Worm (Caenorhabditis elegans) whole organism, L4 larva: ENCODE results near the gene Y51B9A.9.

ENCODE experiments used
- F10B5.3 ChIP-seq: sonication (generic microtip); optimal IDR thresholded peaks from 2 replicates; lab custom pipeline; 2016; ENCODE audit warnings: mild to moderate bottlenecking, missing genetic modification characterization, missing compliant biosample characterization
- F26F4.8 ChIP-seq: fragments of 200-800 bp; sonication (Bioruptor generic); conservative IDR thresholded peaks from 2 replicates; pipeline ENCODE4 v1.3.6; 2022; ENCODE audit warnings: missing genetic modification characterization, missing compliant biosample characterization
- F49E8.2 ChIP-seq: sonication (generic microtip); optimal IDR thresholded peaks from 2 replicates; lab custom pipeline; 2016; ENCODE audit warnings: missing compliant biosample characterization, mild to moderate bottlenecking, missing genetic modification characterization, borderline replicate concordance
- T20F7.1 ChIP-seq: fragments of 200-800 bp; sonication (Bioruptor generic); optimal IDR thresholded peaks from 2 replicates; lab custom pipeline; 2018; ENCODE audit warnings: mild to moderate bottlenecking, missing genetic modification characterization, missing compliant biosample characterization
- T26A8.4 ChIP-seq: fragments of 200-800 bp; sonication (Bioruptor generic); IDR thresholded peaks from 2 replicates; pipeline ENCODE4 v1.3.6; 2022; ENCODE audit warnings: missing genetic modification characterization, missing compliant biosample characterization
- Y105C5A.15 ChIP-seq: fragments of 200-800 bp; sonication (Bioruptor generic); IDR thresholded peaks from 2 replicates; pipeline ENCODE4 v1.3.6; 2022; ENCODE audit warnings: missing genetic modification characterization, missing compliant biosample characterization
- Y5F2A.4 ChIP-seq: fragments of 200-800 bp; sonication (Bioruptor generic); optimal IDR thresholded peaks from 2 replicates; lab custom pipeline; 2018; ENCODE audit warnings: mild to moderate bottlenecking, missing genetic modification characterization, missing compliant biosample characterization
- ZK546.5 ChIP-seq, 2 experiments: sonication (generic microtip); optimal IDR thresholded peaks; 2 replicates each; lab custom pipeline; 2017; ENCODE audit warnings: missing biosample characterization in 2 of 2, missing genetic modification characterization in 2 of 2
- aly-2 ChIP-seq: sonication (generic microtip); optimal IDR thresholded peaks from 2 replicates; lab custom pipeline; 2018; ENCODE audit warnings: missing biosample characterization, missing genetic modification characterization
- arid-1 ChIP-seq: fragments of 200-800 bp; sonication (Bioruptor generic); conservative IDR thresholded peaks from 2 replicates; pipeline ENCODE4 v1.3.6; 2022; ENCODE audit warnings: missing genetic modification reagents, missing genetic modification characterization, missing compliant biosample characterization
- ceh-20 ChIP-seq: fragments of 200-800 bp; sonication (Bioruptor generic); IDR thresholded peaks from 2 replicates; pipeline ENCODE4 v1.3.6; 2022; ENCODE audit warnings: missing genetic modification reagents, missing genetic modification characterization, missing compliant biosample characterization
- ceh-82 ChIP-seq: sonication (generic microtip); optimal IDR thresholded peaks from 2 replicates; lab custom pipeline; 2017; ENCODE audit warnings: missing biosample characterization, missing genetic modification characterization
- ces-1 ChIP-seq: fragments of 150-350 bp; sonication (generic microtip); optimal IDR thresholded peaks from 4 replicates; lab custom pipeline; 2014; ENCODE audit warnings: missing biosample characterization, missing genetic modification reagents, missing genetic modification characterization
- cey-2 ChIP-seq: sonication (generic microtip); optimal IDR thresholded peaks from 3 replicates; lab custom pipeline; 2017; ENCODE audit warnings: missing genetic modification characterization, mild to moderate bottlenecking, missing compliant biosample characterization, antibody characterized with exemption, borderline replicate concordance; ENCODE audit not compliant: insufficient read depth
- daf-16 ChIP-seq, 3 experiments: sonication (generic microtip); optimal IDR thresholded peaks; 2 replicates each; lab custom pipeline; 2016 to 2017; ENCODE audit warnings: missing genetic modification characterization in 3 of 3, missing genetic modification reagents in 3 of 3, mild to moderate bottlenecking in 2 of 3, missing compliant biosample characterization in 2 of 3, missing biosample characterization in 1 of 3, moderate library complexity in 1 of 3
- dmd-6 ChIP-seq: fragments of 200-800 bp; sonication (Bioruptor generic); IDR thresholded peaks from 2 replicates; pipeline ENCODE4 v1.3.6; 2022; ENCODE audit warnings: missing genetic modification reagents, missing genetic modification characterization, missing compliant biosample characterization
- egl-43 ChIP-seq: fragments of 200-800 bp; sonication (Bioruptor generic); IDR thresholded peaks from 2 replicates; pipeline ENCODE4 v1.3.6; 2022; ENCODE audit warnings: missing genetic modification reagents, missing genetic modification characterization, missing compliant biosample characterization
- fkh-10 ChIP-seq: fragments of 150-350 bp; optimal IDR thresholded peaks from 2 replicates; lab custom pipeline; 2014; ENCODE audit warnings: missing biosample characterization, missing genetic modification reagents, missing genetic modification characterization
- hlh-30 ChIP-seq: sonication (generic microtip); optimal IDR thresholded peaks from 2 replicates; lab custom pipeline; 2017; ENCODE audit warnings: antibody characterized with exemption, mild to moderate bottlenecking, missing genetic modification characterization, missing compliant biosample characterization; ENCODE audit not compliant: insufficient read depth
- hmg-1.1 ChIP-seq: fragments of 200-800 bp; sonication (Bioruptor generic); IDR thresholded peaks from 2 replicates; pipeline ENCODE4 v1.3.6; 2022; ENCODE audit warnings: missing genetic modification reagents, missing genetic modification characterization, missing compliant biosample characterization
- lin-1 ChIP-seq: fragments of 200-800 bp; sonication (Bioruptor generic); IDR thresholded peaks from 2 replicates; pipeline ENCODE4 v1.3.6; 2022; ENCODE audit warnings: missing genetic modification reagents, missing genetic modification characterization, missing compliant biosample characterization
- mdt-29 ChIP-seq: fragments of 200-800 bp; sonication (Bioruptor generic); IDR thresholded peaks from 2 replicates; pipeline ENCODE4 v1.3.6; 2022; ENCODE audit warnings: missing genetic modification reagents, missing genetic modification characterization, missing compliant biosample characterization
- mep-1 ChIP-seq: fragments of 150-350 bp; sonication (generic microtip); optimal IDR thresholded peaks from 3 replicates; lab custom pipeline; 2014; ENCODE audit warnings: missing biosample characterization, missing genetic modification characterization
- nhr-11 ChIP-seq: fragments of 150-350 bp; optimal IDR thresholded peaks from 2 replicates; lab custom pipeline; 2014; ENCODE audit warnings: missing biosample characterization, missing genetic modification characterization
- nhr-237 ChIP-seq: sonication (generic microtip); optimal IDR thresholded peaks from 2 replicates; lab custom pipeline; 2017; ENCODE audit warnings: missing biosample characterization, missing genetic modification characterization
- nhr-28 ChIP-seq: fragments of 150-350 bp; optimal IDR thresholded peaks from 2 replicates; lab custom pipeline; 2014; ENCODE audit warnings: missing biosample characterization, missing genetic modification characterization
- nhr-41 ChIP-seq: fragments of 200-800 bp; sonication (Bioruptor generic); IDR thresholded peaks from 2 replicates; pipeline ENCODE4 v1.3.6; 2022; ENCODE audit warnings: missing genetic modification reagents, missing genetic modification characterization, missing compliant biosample characterization
- nhr-42 ChIP-seq: fragments of 200-800 bp; sonication (Bioruptor generic); IDR thresholded peaks from 2 replicates; pipeline ENCODE4 v1.3.6; 2022; ENCODE audit warnings: missing genetic modification characterization, missing compliant biosample characterization
- nhr-6 ChIP-seq: fragments of 150-350 bp; optimal IDR thresholded peaks from 2 replicates; lab custom pipeline; 2014; ENCODE audit warnings: missing biosample characterization, missing genetic modification characterization
- pha-4 ChIP-seq, 2 experiments: fragments of 150-350 bp in 1 of 2; fragments of 200-800 bp in 1 of 2; sonication (Bioruptor generic) in 1 of 2; IDR thresholded peaks in 1 of 2; optimal IDR thresholded peaks in 1 of 2; 2 replicates each; pipeline versions ENCODE4 v1.3.6 to Lab custom; 2014 to 2022; ENCODE audit warnings: missing genetic modification characterization in 2 of 2, missing genetic modification reagents in 2 of 2, missing biosample characterization in 1 of 2, missing compliant biosample characterization in 1 of 2
- pqm-1 ChIP-seq: sonication (generic microtip); optimal IDR thresholded peaks from 2 replicates; lab custom pipeline; 2017; ENCODE audit warnings: missing biosample characterization, missing genetic modification characterization
- skn-1 ChIP-seq: fragments of 150-350 bp; optimal IDR thresholded peaks from 2 replicates; lab custom pipeline; 2014; ENCODE audit warnings: missing biosample characterization, missing genetic modification characterization
- snpc-4 ChIP-seq: fragments of 150-350 bp; optimal IDR thresholded peaks from 2 replicates; lab custom pipeline; 2014; ENCODE audit warnings: missing biosample characterization, missing genetic modification characterization
- spr-3 ChIP-seq: fragments of 200-800 bp; sonication (Bioruptor generic); optimal IDR thresholded peaks from 2 replicates; lab custom pipeline; 2018; ENCODE audit warnings: mild to moderate bottlenecking, missing genetic modification characterization, missing compliant biosample characterization
- unc-39 ChIP-seq: sonication (generic microtip); optimal IDR thresholded peaks from 2 replicates; lab custom pipeline; 2017; ENCODE audit warnings: missing biosample characterization, missing genetic modification characterization
- unc-62 ChIP-seq, 3 experiments: fragments of 150-350 bp in 1 of 3; sonication (generic microtip); optimal IDR thresholded peaks in 2 of 3; peaks in 1 of 3; 1 replicate in 1 of 3; 2 replicates in 2 of 3; lab custom pipeline; 2014 to 2017; ENCODE audit warnings: missing biosample characterization in 3 of 3, missing genetic modification characterization in 3 of 3, missing genetic modification reagents in 3 of 3, missing genotype in 1 of 3
- vab-7 ChIP-seq: fragments of 200-800 bp; sonication (Bioruptor generic); IDR thresholded peaks from 2 replicates; pipeline ENCODE4 v1.3.6; 2022; ENCODE audit warnings: missing genetic modification reagents, missing genetic modification characterization, missing compliant biosample characterization
- zfp-2 ChIP-seq: sonication (generic microtip); optimal IDR thresholded peaks from 2 replicates; lab custom pipeline; 2016; ENCODE audit warnings: mild to moderate bottlenecking, missing genetic modification characterization, missing compliant biosample characterization
- zip-2 ChIP-seq: fragments of 150-350 bp; optimal IDR thresholded peaks from 2 replicates; lab custom pipeline; 2014; ENCODE audit warnings: missing biosample characterization, missing genetic modification characterization
- ztf-11 ChIP-seq: fragments of 150-350 bp; optimal IDR thresholded peaks from 2 replicates; lab custom pipeline; 2014; ENCODE audit warnings: missing biosample characterization, missing genetic modification characterization

Y51B9A.9 gene

DNA sequence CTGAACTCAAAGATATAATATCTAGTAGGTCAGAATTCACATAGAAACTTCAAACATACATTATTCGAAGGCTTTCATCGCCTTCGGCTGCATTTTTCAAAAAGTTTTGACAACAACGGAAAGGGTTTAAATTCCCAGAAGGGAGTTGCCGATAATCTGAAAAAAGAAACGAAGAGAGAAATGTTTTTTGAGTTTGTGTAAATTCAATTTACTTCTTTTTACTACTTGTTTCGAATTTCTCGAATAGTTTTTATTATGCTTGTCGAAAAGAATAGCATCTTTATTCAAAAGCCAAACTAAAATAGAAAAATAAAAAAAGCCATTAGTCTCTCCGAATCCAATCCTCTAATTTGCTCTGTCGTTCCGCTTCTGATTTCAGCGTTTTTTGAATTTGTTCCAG, 33.7 kb upstream of the Y51B9A.9 start:
- no peak for TF ChIP-seq unc-39 (tag; lab: Kevin White, UChicago)
- TF ChIP-seq fkh-10: peak; percentile 42
- no peak for TF ChIP-seq nhr-11 (tag; lab: Kevin White, UChicago)
- peak; percentile 37 for TF ChIP-seq ces-1 (GFP tag; lab: Kevin White, UChicago)
- TF ChIP-seq spr-3 (GFP tag; lab: Kevin White, UChicago): no peak
- no peak for TF ChIP-seq vab-7 (GFP tag; lab: Robert Waterston, UW)

ce11 chrII:9427644-9428043, 30.2 kb upstream of the Y51B9A.9 start, which contains the start of gene M176.5:
Gene M176.5 (minus strand): TSS chrII:9427744.
- no peak for TF ChIP-seq pha-4 (GFP tag; IDR thresholded peaks at IDR 0.05; lab: Robert Waterston, UW)
- TF ChIP-seq pha-4 (tag; optimal IDR thresholded peaks at IDR 0.05; lab: Kevin White, UChicago): peak; percentile 42
- TF ChIP-seq snpc-4: no peak
- TF ChIP-seq unc-62 (GFP tag; optimal IDR thresholded peaks at IDR 0.05 in 1 of 2; lab: Kevin White, UChicago): peak in 1 of 2 experiments; percentile 44
- no peak for TF ChIP-seq unc-62 (tag; optimal IDR thresholded peaks at IDR 0.05; lab: Kevin White, UChicago)
- TF ChIP-seq zfp-2 (tag; lab: Kevin White, UChicago): no peak
- no peak for TF ChIP-seq hlh-30 (tag; lab: Kevin White, UChicago)

- TF ChIP-seq hmg-1.1 (GFP tag; lab: Robert Waterston, UW) (no peak), lin-1 (GFP tag; lab: Robert Waterston, UW) (no peak), ceh-20 (GFP tag; lab: Robert Waterston, UW) (no peak), spr-3 (GFP tag; lab: Kevin White, UChicago) (no peak)
Measured at ce11 chrII:9426076-9426475, 28.7 kb upstream of the Y51B9A.9 start, which contains the start of gene M176.10. Gene M176.10 (minus strand): TSS chrII:9426176.

DNA sequence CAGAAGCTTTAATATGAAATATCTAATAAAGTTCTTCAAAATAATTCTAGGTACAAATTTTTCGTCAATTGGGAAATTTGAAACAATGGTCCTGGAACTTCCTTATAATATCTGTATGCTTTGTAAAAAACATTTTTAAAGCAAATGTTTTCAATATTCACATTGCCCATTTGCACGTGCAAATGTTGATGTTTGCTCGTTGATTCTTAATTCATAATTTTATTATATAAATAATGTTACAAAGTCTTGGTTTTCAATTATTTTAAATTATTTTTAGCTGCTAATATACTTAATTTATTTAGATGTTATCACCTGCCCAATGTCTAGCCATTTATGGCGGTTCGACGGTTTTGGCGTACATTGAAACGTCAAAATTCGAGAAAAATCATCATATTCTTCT, 24.6 kb upstream of the Y51B9A.9 start, which contains the start of gene M176.11:
Gene M176.11, plus strand, starts transcription at position 301 of the 400 bp plus-strand sequence.
- TF ChIP-seq zip-2 (tag; lab: Kevin White, UChicago) (no peak), snpc-4 (no peak), daf-16 (GFP tag; optimal IDR thresholded peaks at IDR 0.05; lab: Kevin White, UChicago) (no peak), daf-16 (tag; optimal IDR thresholded peaks at IDR 0.05; lab: Kevin White, UChicago) (no peak), ceh-20 (GFP tag; lab: Robert Waterston, UW) (no peak), nhr-6 (tag; lab: Kevin White, UChicago) (no peak), hlh-30 (tag; lab: Kevin White, UChicago) (no peak), nhr-28 (tag; lab: Kevin White, UChicago) (no peak), lin-1 (GFP tag; lab: Robert Waterston, UW) (no peak), nhr-237 (tag; lab: Kevin White, UChicago) (no peak), cey-2 (tag; lab: Kevin White, UChicago) (no peak), ces-1 (GFP tag; lab: Kevin White, UChicago) (no peak), arid-1 (GFP tag; lab: Robert Waterston, UW) (no peak), nhr-41 (no peak), T20F7.1 (no peak), Y105C5A.15 (GFP tag; lab: Robert Waterston, UW) (no peak), Y5F2A.4 (no peak), F49E8.2 (no peak), aly-2 (tag; lab: Kevin White, UChicago) (no peak)

ce11 chrII:9418843-9419532, 21.6 kb upstream of the Y51B9A.9 start:
- TF ChIP-seq mdt-29 (GFP tag; lab: Robert Waterston, UW) (no peak), daf-16 (GFP tag; optimal IDR thresholded peaks at IDR 0.05; lab: Kevin White, UChicago) (no peak), daf-16 (tag; optimal IDR thresholded peaks at IDR 0.05; lab: Kevin White, UChicago) (peak; percentile 10), egl-43 (GFP tag; lab: Robert Waterston, UW) (no peak), cey-2 (tag; lab: Kevin White, UChicago) (no peak), ZK546.5 (tag; optimal IDR thresholded peaks at IDR 0.05; lab: Kevin White, UChicago) (no peak), nhr-28 (tag; lab: Kevin White, UChicago) (peak; percentile 37), mep-1 (tag; lab: Kevin White, UChicago) (no peak), ztf-11 (tag; lab: Kevin White, UChicago) (no peak), hmg-1.1 (GFP tag; lab: Robert Waterston, UW) (no peak), F26F4.8 (GFP tag; lab: Robert Waterston, UW) (no peak), skn-1 (tag; lab: Kevin White, UChicago) (no peak), F10B5.3 (tag; lab: Kevin White, UChicago) (no peak), nhr-42 (GFP tag; lab: Robert Waterston, UW) (no peak), hlh-30 (tag; lab: Kevin White, UChicago) (peak; percentile 24), T26A8.4 (no peak), aly-2 (tag; lab: Kevin White, UChicago) (no peak), pqm-1 (tag; lab: Kevin White, UChicago) (no peak), ceh-82 (tag; lab: Kevin White, UChicago) (no peak), dmd-6 (GFP tag; lab: Robert Waterston, UW) (peak; percentile 58)
